Fruit fly (Drosophila melanogaster): ENCODE measurements around the gene CG44303.

- TF ChIP-seq acj6 (GFP tag; optimal IDR thresholded peaks at IDR 0.05) (no peak), Hr38 (GFP tag; optimal IDR thresholded peaks at IDR 0.05) (no peak), dac (GFP tag; optimal IDR thresholded peaks at IDR 0.05) (no peak), CG8632 (GFP tag; optimal IDR thresholded peaks at IDR 0.05) (no peak), CG32006 (GFP tag; optimal IDR thresholded peaks at IDR 0.05) (no peak), CG9139 (GFP tag; optimal IDR thresholded peaks at IDR 0.05) (no peak), CG3919 (GFP tag; optimal IDR thresholded peaks at IDR 0.05) (no peak), CG11294 (GFP tag; IDR thresholded peaks at IDR 0.05) (no peak), CG6163 (GFP tag; IDR thresholded peaks at IDR 0.05) (no peak), Blimp-1 (GFP tag; optimal IDR thresholded peaks at IDR 0.05) (no peak)
Observed at dm6 chrX:6688620-6689400, 1.6 kb upstream of the CG44303 start, which contains the start of gene CG3184.

All from whole organism, prepupa.